Worm (Caenorhabditis elegans) whole organism, young adult: ENCODE results near the gene irld-15.

Experiments used
- F57A8.1 ChIP-seq: fragments of 200-800 bp; sonication (Bioruptor generic); optimal IDR thresholded peaks from 2 replicates; lab custom pipeline; 2018; ENCODE audit warnings: mild to moderate bottlenecking, missing genetic modification characterization, moderate library complexity, missing compliant biosample characterization
- fkh-3 ChIP-seq: sonication (generic microtip); optimal IDR thresholded peaks from 2 replicates; lab custom pipeline; 2016; ENCODE audit warnings: mild to moderate bottlenecking, missing genetic modification characterization, missing compliant biosample characterization
- ztf-25 ChIP-seq: fragments of 200-800 bp; sonication (Bioruptor generic); IDR thresholded peaks from 2 replicates; pipeline ENCODE4 v1.3.6; 2022; ENCODE audit warnings: missing genetic modification reagents, missing genetic modification characterization, missing compliant biosample characterization
- ztf-6 ChIP-seq: fragments of 200-800 bp; sonication (Bioruptor generic); IDR thresholded peaks from 2 replicates; pipeline ENCODE4 v1.3.6; 2022; ENCODE audit warnings: missing genetic modification reagents, missing genetic modification characterization, missing compliant biosample characterization

DNA sequence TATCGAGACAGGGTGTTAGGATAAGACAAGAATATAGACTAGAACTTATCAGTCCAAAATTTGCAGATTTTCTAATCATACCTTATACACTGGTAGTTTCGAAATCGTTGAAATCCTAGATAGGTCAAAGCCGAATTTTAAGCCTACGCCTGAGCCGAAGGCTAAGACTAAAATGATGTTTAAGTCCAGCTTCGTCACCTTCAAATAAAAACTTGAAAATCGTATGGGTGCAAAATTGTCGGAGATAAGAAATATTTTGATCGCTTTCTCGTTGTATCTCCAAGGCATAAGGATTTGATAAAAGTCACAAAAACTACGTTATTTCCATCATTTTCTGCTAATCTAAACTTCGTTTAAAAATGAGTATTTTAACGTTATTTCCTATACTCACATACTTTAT, 43.0 kb downstream of the irld-15 start, which contains the start of gene F41B5.12:
- TF ChIP-seq ztf-6 (GFP tag; lab: Robert Waterston, UW) (no peak), ztf-25 (GFP tag; lab: Robert Waterston, UW) (no peak), fkh-3 (tag; lab: Kevin White, UChicago) (no peak), F57A8.1 (GFP tag; lab: Kevin White, UChicago) (no peak)
